Fruit fly (Drosophila melanogaster): Measurements from ENCODE around the gene mkg-p.

Gene mkg-p

dm6 chr3L:8405123-8405522, at the start of gene mkg-p, which contains the start of the genes Tpt and CG13667 (continued):
- no peak for TF ChIP-seq repo (GFP tag; optimal IDR thresholded peaks at IDR 0.05)
- TF ChIP-seq kay (GFP tag; optimal IDR thresholded peaks at IDR 0.05) = no peak
- no peak for TF ChIP-seq Elba2 (GFP tag; optimal IDR thresholded peaks at IDR 0.05)
- no peak for TF ChIP-seq Atf3 (GFP tag; optimal IDR thresholded peaks at IDR 0.05)
- TF ChIP-seq gro (GFP tag; optimal IDR thresholded peaks at IDR 0.05) = no peak
- TF ChIP-seq CG6683 (GFP tag; optimal IDR thresholded peaks at IDR 0.05) = no peak
- no peak for TF ChIP-seq CG18764 (GFP tag; optimal IDR thresholded peaks at IDR 0.05)
- TF ChIP-seq zf30C (GFP tag; optimal IDR thresholded peaks at IDR 0.05) = no peak
- no peak for TF ChIP-seq dan (GFP tag; IDR thresholded peaks at IDR 0.05)
- TF ChIP-seq schlank (tag; optimal IDR thresholded peaks at IDR 0.05) = no peak
- no peak for TF ChIP-seq Oaz (GFP tag; IDR thresholded peaks at IDR 0.05)
- no peak for TF ChIP-seq sr (GFP tag; IDR thresholded peaks at IDR 0.05)
- TF ChIP-seq bab2 (GFP tag; optimal IDR thresholded peaks at IDR 0.05) = no peak
- TF ChIP-seq luna (GFP tag; optimal IDR thresholded peaks at IDR 0.05) = no peak
- no peak for TF ChIP-seq pita (GFP tag; optimal IDR thresholded peaks at IDR 0.05)
- no peak for TF ChIP-seq cad (GFP tag; optimal IDR thresholded peaks at IDR 0.05)
- no peak for TF ChIP-seq aop (GFP tag; IDR thresholded peaks at IDR 0.05)
- TF ChIP-seq HLH54F (GFP tag; optimal IDR thresholded peaks at IDR 0.05) = peak; percentile 17
- TF ChIP-seq CG6791 (GFP tag; IDR thresholded peaks at IDR 0.05; ENCODE audit: partially characterized antibody) = peak; percentile 79
- no peak for TF ChIP-seq unpg (GFP tag; optimal IDR thresholded peaks at IDR 0.05)
- no peak for TF ChIP-seq al (GFP tag; IDR thresholded peaks at IDR 0.05)
- peak; percentile 49; the same call in 1 of the 3 replicates for TF ChIP-seq row (GFP tag; IDR thresholded peaks at IDR 0.05)
- no peak for TF ChIP-seq lbe (GFP tag; optimal IDR thresholded peaks at IDR 0.05)
- TF ChIP-seq NfI (GFP tag; optimal IDR thresholded peaks at IDR 0.05) = no peak
- TF ChIP-seq bbx (GFP tag; IDR thresholded peaks at IDR 0.05; ENCODE audit: partially characterized antibody) = peak; percentile 91
- 0 out of 3 replicates have a peak, but pooled peaks have one; percentile 31 for TF ChIP-seq CG34422 (GFP tag; IDR thresholded peaks at IDR 0.05)
- TF ChIP-seq CG16813 (GFP tag; IDR thresholded peaks at IDR 0.05; ENCODE audit: partially characterized antibody) = peak; percentile 82
- TF ChIP-seq CG12219 (GFP tag; optimal IDR thresholded peaks at IDR 0.05) = no peak
- peak; percentile 99 for TF ChIP-seq Sry-δ (GFP tag; optimal IDR thresholded peaks at IDR 0.05)
- TF ChIP-seq CG9932 (GFP tag; IDR thresholded peaks at IDR 0.05) = peak; percentile 20; the same call in 1 of the 2 replicates
- peak; percentile 84 for TF ChIP-seq Scr (GFP tag; IDR thresholded peaks at IDR 0.05; ENCODE audit: partially characterized antibody)
- TF ChIP-seq CG17361 (GFP tag; IDR thresholded peaks at IDR 0.05) = no peak
- no peak for TF ChIP-seq ap (GFP tag; IDR thresholded peaks at IDR 0.05)
- peak; percentile 7 for TF ChIP-seq Nf-YB (GFP tag; optimal IDR thresholded peaks at IDR 0.05)
- TF ChIP-seq exex (tag; optimal IDR thresholded peaks at IDR 0.05) = no peak
- no peak for TF ChIP-seq Side (GFP tag; optimal IDR thresholded peaks at IDR 0.05)
- TF ChIP-seq CG10431 (GFP tag; optimal IDR thresholded peaks at IDR 0.05) = no peak
- no peak for TF ChIP-seq B-H1 (GFP tag; IDR thresholded peaks at IDR 0.05)
- no peak for TF ChIP-seq run (tag; optimal IDR thresholded peaks at IDR 0.05)
- TF ChIP-seq so (GFP tag; IDR thresholded peaks at IDR 0.05) = no peak
- TF ChIP-seq nerfin-1 (tag; optimal IDR thresholded peaks at IDR 0.05) = peak; percentile 79
- peak; percentile 23 for TF ChIP-seq CTCF (GFP tag; optimal IDR thresholded peaks at IDR 0.05)
- TF ChIP-seq CG4820 (GFP tag; optimal IDR thresholded peaks at IDR 0.05) = no peak
- no peak for TF ChIP-seq E2f1 (GFP tag; IDR thresholded peaks at IDR 0.05)
- TF ChIP-seq yki (optimal IDR thresholded peaks at IDR 0.05) = no peak
- no peak for TF ChIP-seq Mes4 (GFP tag; optimal IDR thresholded peaks at IDR 0.05)
- no peak for TF ChIP-seq Ravus (GFP tag; IDR thresholded peaks at IDR 0.05)
- no peak for TF ChIP-seq Fer3 (tag; optimal IDR thresholded peaks at IDR 0.05)
- no peak for TF ChIP-seq CG17912 (GFP tag; optimal IDR thresholded peaks at IDR 0.05)
- TF ChIP-seq CG7963 (GFP tag; IDR thresholded peaks at IDR 0.05; ENCODE audit: partially characterized antibody) = peak; percentile 62; the same call in 2 of the 3 replicates
- TF ChIP-seq CG9609 (GFP tag; optimal IDR thresholded peaks at IDR 0.05) = no peak
- TF ChIP-seq CG15479 (GFP tag; optimal IDR thresholded peaks at IDR 0.05) = no peak
- TF ChIP-seq CG9727 (GFP tag; optimal IDR thresholded peaks at IDR 0.05) = no peak

All from whole organism, embryonic.